Worm (Caenorhabditis elegans): Measurements from ENCODE around the gene ubxn-4.

Gene ubxn-4

ce11 chrIII:8429035-8429434 lies 23.7 kb upstream of the ubxn-4 start, which contains the start of gene ZK1236.1:
Gene ZK1236.1 (plus strand): TSS chrIII:8429297.
- TF ChIP-seq ztf-11 (tag; optimal IDR thresholded peaks at IDR 0.05) (no peak), nfya-1 (tag; optimal IDR thresholded peaks at IDR 0.05; ENCODE audit: insufficient read depth) (peak; percentile 38), pha-4 (tag; optimal IDR thresholded peaks at IDR 0.05) (peak; percentile 46)

DNA sequence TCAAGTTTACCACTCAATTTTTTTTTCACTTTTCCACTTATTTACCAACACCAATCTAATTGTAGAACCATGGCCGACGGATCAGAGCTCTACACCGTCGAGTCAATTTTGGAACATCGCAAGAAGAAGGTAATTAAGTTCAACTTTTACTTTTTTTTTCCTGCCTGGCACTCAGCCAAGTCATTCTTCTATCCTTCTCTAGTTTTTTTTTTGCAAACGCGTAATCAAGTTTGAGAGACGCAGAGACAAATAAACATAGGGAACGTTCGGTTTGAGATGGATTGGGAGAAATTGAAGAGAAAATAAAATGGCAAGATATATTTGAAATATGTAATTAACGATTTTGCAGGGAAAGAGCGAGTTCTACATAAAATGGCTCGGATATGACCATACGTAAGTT lies 20.9 kb upstream of the ubxn-4 start, which contains the start of gene cec-1:
Gene cec-1 (plus strand): TSS at position 63 of the 400 bp plus-strand sequence.
- TF ChIP-seq lsy-12 (tag; optimal IDR thresholded peaks at IDR 0.05) (no peak), nfya-1 (tag; optimal IDR thresholded peaks at IDR 0.05; ENCODE audit: insufficient read depth) (peak; percentile 35), pha-4 (tag; optimal IDR thresholded peaks at IDR 0.05) (peak; percentile 35), nhr-25 (tag; optimal IDR thresholded peaks at IDR 0.05) (peak; percentile 14), ceh-9 (tag; optimal IDR thresholded peaks at IDR 0.05) (no peak), nhr-23 (tag; optimal IDR thresholded peaks at IDR 0.05) (peak; percentile 12)

DNA sequence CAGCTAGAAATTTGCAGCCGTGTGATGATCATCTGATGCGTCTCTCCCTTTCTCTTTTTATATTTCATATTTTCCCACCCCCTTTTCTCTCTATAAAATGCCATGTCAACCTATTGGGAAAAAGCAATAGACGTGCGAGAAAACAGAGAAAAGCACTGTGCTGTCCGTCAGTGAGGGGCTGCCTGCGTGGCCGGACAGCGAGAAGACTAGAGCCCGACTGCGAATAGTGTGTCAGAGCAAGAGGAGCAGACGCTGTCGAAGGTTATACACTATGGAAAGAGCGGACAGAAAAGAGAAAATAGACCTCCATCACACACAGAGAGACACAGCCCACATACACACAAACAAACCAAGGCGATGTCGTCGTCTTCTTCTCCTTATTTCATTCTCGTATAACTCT lies 19.7 kb upstream of the ubxn-4 start:
- no peak for TF ChIP-seq mdl-1 (tag; optimal IDR thresholded peaks at IDR 0.05)
- no peak for TF ChIP-seq nhr-67 (tag; optimal IDR thresholded peaks at IDR 0.05)
- peak; percentile 18 for TF ChIP-seq ceh-28 (tag; optimal IDR thresholded peaks at IDR 0.05)
- TF ChIP-seq sea-2 (GFP tag; optimal IDR thresholded peaks at IDR 0.05) = no peak
- TF ChIP-seq ceh-9 (tag; optimal IDR thresholded peaks at IDR 0.05) = no peak
- peak; percentile 9 for TF ChIP-seq nhr-23 (tag; optimal IDR thresholded peaks at IDR 0.05)
- TF ChIP-seq nhr-25 (tag; optimal IDR thresholded peaks at IDR 0.05) = peak; percentile 52
- peak; percentile 22 for TF ChIP-seq lin-15B (tag; optimal IDR thresholded peaks at IDR 0.05)
- peak; percentile 69 for TF ChIP-seq lsy-12 (tag; optimal IDR thresholded peaks at IDR 0.05)
- peak; percentile 3 for TF ChIP-seq elt-1 (tag; optimal IDR thresholded peaks at IDR 0.05)
- TF ChIP-seq egl-5 (tag; optimal IDR thresholded peaks at IDR 0.05) = no peak
- no peak for TF ChIP-seq fkh-2 (tag; optimal IDR thresholded peaks at IDR 0.05)
- TF ChIP-seq egl-27 (tag; optimal IDR thresholded peaks at IDR 0.05) = no peak
- no peak for TF ChIP-seq elt-3 (tag; optimal IDR thresholded peaks at IDR 0.05)
- peak; percentile 98 for TF ChIP-seq nfya-1 (tag; optimal IDR thresholded peaks at IDR 0.05; ENCODE audit: insufficient read depth)
- peak; percentile 42 for TF ChIP-seq lin-39 (tag; optimal IDR thresholded peaks at IDR 0.05)
- TF ChIP-seq nhr-77 (tag; optimal IDR thresholded peaks at IDR 0.05) = no peak
- TF ChIP-seq ZK546.5 (tag; optimal IDR thresholded peaks at IDR 0.05) = no peak
- no peak for TF ChIP-seq ceh-16 (tag; optimal IDR thresholded peaks at IDR 0.05)
- no peak for TF ChIP-seq ztf-4 (tag; optimal IDR thresholded peaks at IDR 0.05)
- TF ChIP-seq jun-1 (tag; optimal IDR thresholded peaks at IDR 0.05) = peak; percentile 81
- TF ChIP-seq mml-1 (tag; optimal IDR thresholded peaks at IDR 0.05) = no peak
- no peak for TF ChIP-seq nhr-12 (tag; optimal IDR thresholded peaks at IDR 0.05)
- peak; percentile 80 for TF ChIP-seq snpc-4 (tag; optimal IDR thresholded peaks at IDR 0.05)
- TF ChIP-seq aly-2 (tag; optimal IDR thresholded peaks at IDR 0.05) = no peak
- no peak for TF ChIP-seq unc-39 (tag; optimal IDR thresholded peaks at IDR 0.05)
- no peak for TF ChIP-seq unc-62 (GFP tag; optimal IDR thresholded peaks at IDR 0.05)
- no peak for TF ChIP-seq ztf-11 (tag; optimal IDR thresholded peaks at IDR 0.05)
- TF ChIP-seq tbx-2 (tag; optimal IDR thresholded peaks at IDR 0.05) = peak; percentile 30
- peak; percentile 22 for TF ChIP-seq nhr-11 (tag; optimal IDR thresholded peaks at IDR 0.05)
- no peak for TF ChIP-seq zag-1 (tag; optimal IDR thresholded peaks at IDR 0.05)
- no peak for TF ChIP-seq nhr-76 (tag; optimal IDR thresholded peaks at IDR 0.05)
- no peak for TF ChIP-seq fkh-10 (GFP tag; optimal IDR thresholded peaks at IDR 0.05)
- TF ChIP-seq skn-1 (tag; optimal IDR thresholded peaks at IDR 0.05) = peak; percentile 83
- TF ChIP-seq pha-4 (tag; optimal IDR thresholded peaks at IDR 0.05) = peak; percentile 67
- TF ChIP-seq eor-1 (tag; optimal IDR thresholded peaks at IDR 0.05) = no peak
- TF ChIP-seq elt-2 (tag; optimal IDR thresholded peaks at IDR 0.05) = peak; percentile 74
- TF ChIP-seq nhr-28 (tag; optimal IDR thresholded peaks at IDR 0.05) = no peak
- no peak for TF ChIP-seq fos-1 (tag; optimal IDR thresholded peaks at IDR 0.05)
- TF ChIP-seq nhr-43 (tag; optimal IDR thresholded peaks at IDR 0.05; ENCODE audit: poor library complexity, severe bottlenecking) = peak; percentile 49
- TF ChIP-seq pqm-1 (tag; optimal IDR thresholded peaks at IDR 0.05) = peak; percentile 74
- peak; percentile 1 for TF ChIP-seq R02D3.7 (tag; optimal IDR thresholded peaks at IDR 0.05)
- TF ChIP-seq daf-12 (tag; optimal IDR thresholded peaks at IDR 0.05) = no peak
- TF ChIP-seq nhr-237 (tag; optimal IDR thresholded peaks at IDR 0.05) = no peak
- TF ChIP-seq ceh-82 (tag; optimal IDR thresholded peaks at IDR 0.05) = no peak
- peak; percentile 49 for TF ChIP-seq ama-1 (optimal IDR thresholded peaks at IDR 0.05)
- peak; percentile 97 for TF ChIP-seq hmg-11 (tag; optimal IDR thresholded peaks at IDR 0.05)

Measured in whole organism, L3 larva.